Fruit fly (Drosophila melanogaster) whole organism: ENCODE results near the gene Wdr24.
A peak's percentile ranks its signal among the peaks of the same experiment; 100 is the strongest.

Source experiments
- CG8478 ChIP-seq: fragments of >200 bp; optimal IDR thresholded peaks from 2 replicates; lab custom pipeline; 2018; ENCODE audit warnings: inconsistent platforms
- Dll ChIP-seq: fragments of >200 bp; optimal IDR thresholded peaks from 2 replicates; lab custom pipeline; 2017
- EcR ChIP-seq, 2 experiments: fragments of >200 bp; optimal IDR thresholded peaks; 2 replicates each; lab custom pipeline; 2017; ENCODE audit warnings: missing biosample characterization in 2 of 2, missing genetic modification characterization in 2 of 2, missing genetic modification reagents in 2 of 2
- pan ChIP-seq: fragments of >200 bp; optimal IDR thresholded peaks from 2 replicates; lab custom pipeline; 2017
- psq ChIP-seq: fragments of >200 bp; optimal IDR thresholded peaks from 2 replicates; lab custom pipeline; 2017
- usp ChIP-seq: fragments of >200 bp; optimal IDR thresholded peaks from 2 replicates; lab custom pipeline; 2017; ENCODE audit warnings: missing biosample characterization, missing genetic modification characterization, mixed read lengths

The Wdr24 gene

DNA sequence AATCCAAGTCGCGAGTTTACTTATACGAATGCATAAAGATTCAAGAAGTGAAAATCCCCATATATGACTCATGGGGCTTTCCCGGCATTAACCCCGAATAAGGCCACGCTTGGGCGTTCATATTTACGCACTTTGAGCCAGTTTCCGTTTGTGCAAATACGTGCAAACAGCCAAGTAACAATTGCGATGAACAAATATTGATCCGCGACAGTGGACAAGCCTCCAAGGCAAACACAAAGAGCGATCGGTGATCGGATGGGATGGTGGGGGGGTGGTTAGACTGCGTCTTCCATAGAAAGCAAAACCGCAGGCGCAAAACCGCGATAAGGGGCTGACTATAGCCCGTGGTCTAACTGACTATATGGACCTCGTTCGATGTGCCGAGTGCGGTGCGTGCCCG is 12.3 kb upstream of the Wdr24 start:
- TF ChIP-seq CG8478 (lab: Kevin White, UChicago) = no peak
- TF ChIP-seq Dll (lab: Kevin White, UChicago) = no peak

DNA sequence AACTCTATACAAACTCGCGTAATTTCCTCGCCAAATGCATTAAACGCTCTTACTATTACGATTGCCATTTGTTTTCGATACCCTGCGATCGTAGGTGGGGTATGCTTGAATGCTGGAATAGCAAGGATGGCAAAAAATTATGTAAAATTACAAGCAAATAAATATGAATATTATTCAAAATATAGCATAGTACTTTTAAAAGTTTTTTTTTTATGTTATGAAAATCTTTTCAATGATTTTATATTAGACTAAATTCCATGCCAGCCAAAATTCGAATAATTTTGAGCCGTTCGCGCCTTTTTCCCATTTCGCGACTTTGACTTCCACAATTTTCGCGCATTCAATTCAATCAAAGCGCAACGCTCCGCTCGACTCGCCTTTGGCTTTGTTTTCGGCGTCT is 11.3 kb upstream of the Wdr24 start:
- TF ChIP-seq EcR (GFP tag; optimal IDR thresholded peaks at IDR 0.05; lab: Kevin White, UChicago) (no peak), usp (GFP tag; lab: Kevin White, UChicago) (no peak), Dll (lab: Kevin White, UChicago) (no peak)

DNA sequence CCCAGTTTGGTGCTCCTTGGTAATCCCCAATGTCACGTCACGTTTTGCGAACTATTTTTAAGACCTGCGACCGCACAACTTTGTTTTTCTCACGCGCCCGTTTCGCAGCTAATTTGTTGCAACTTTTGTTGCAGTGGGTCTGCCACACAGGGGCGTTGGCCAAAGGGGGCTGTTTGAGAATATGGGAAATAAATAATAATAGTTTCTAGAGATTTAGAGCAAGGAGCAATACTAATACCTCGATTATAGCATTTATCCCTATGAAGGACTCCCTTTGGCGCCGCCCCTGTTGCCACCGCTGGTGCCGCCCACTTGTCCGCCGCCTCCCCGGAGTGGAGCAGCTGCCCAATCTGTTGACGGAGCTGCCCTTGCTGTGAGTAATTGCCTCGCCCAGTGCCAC is 10.4 kb upstream of the Wdr24 start:
- TF ChIP-seq Dll (lab: Kevin White, UChicago) (no peak), usp (GFP tag; lab: Kevin White, UChicago) (no peak), psq (no peak), pan (no peak), EcR (GFP tag; optimal IDR thresholded peaks at IDR 0.05; lab: Kevin White, UChicago) (no peak), CG8478 (lab: Kevin White, UChicago) (no peak)

DNA sequence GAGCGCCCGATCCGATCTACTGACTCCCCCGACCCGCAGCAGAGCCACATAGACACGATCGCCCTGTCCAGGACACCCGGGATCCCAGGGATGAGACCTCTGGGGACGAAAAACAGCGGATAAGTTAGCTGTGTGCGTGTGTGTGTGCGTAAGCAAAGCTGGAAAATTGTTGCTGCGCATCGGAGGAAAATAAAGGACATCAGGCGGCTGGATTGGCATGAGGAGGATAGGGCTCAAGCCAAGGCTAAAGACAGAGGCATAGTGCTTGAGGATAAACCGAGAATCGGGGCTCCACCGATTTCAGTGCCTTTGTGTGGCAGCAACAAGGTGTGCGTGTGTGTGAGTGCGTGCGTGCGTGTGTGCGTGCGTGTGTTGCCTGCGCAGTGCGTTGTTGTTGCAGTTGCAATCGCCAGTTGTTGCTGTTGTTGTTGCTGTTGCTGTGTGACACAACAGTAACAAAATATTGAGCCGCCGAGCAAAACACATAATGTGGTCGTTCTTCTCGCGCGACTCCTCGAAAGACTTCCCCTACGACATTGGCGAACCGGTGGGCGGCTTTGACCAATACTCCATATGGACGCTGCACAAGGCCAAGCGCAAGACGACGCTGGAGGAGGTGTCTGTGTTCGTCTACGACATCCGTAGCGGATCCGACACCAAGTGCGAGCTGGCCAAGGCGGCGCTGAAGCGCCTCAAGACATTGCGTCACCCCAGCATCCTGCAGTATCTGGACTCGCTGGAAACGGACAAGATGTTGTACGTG is 4.6 kb upstream of the Wdr24 start:
- TF ChIP-seq usp (GFP tag; lab: Kevin White, UChicago) = no peak

dm6 chr3R:29748591-29749303 is 3.9 kb upstream of the Wdr24 start, which contains the start of the genes ATPsyngamma and yata:
ATPsyngamma (minus strand) TSS chr3R:29749163.
yata (plus strand) TSS chr3R:29749219.
- TF ChIP-seq pan = no peak
- no peak for TF ChIP-seq Dll (lab: Kevin White, UChicago)
- no peak for TF ChIP-seq psq
- no peak for TF ChIP-seq usp (GFP tag; lab: Kevin White, UChicago)
- TF ChIP-seq CG8478 (lab: Kevin White, UChicago) = no peak
- no peak for TF ChIP-seq EcR (GFP tag; optimal IDR thresholded peaks at IDR 0.05; lab: Kevin White, UChicago)

DNA sequence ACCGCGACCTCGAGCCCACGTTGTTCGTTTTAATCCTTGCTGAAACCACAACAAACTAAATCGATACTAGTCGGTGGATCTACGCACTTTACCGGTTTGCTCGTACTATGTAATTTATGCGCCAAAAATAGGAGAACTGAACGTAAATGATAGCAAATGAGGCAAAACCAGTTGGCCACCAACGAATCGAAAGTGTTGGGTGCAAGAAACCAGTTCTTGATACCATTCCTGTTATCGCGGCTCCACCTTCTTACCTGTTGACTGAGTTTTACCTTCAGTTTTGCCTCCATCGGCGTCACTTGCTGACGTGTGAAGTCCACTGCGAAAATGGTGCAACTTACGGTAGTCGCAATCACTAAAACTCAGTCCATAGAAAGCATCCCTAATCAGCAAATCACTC is 4.8 kb downstream of the Wdr24 start:
- TF ChIP-seq pan (no peak), EcR (GFP tag; optimal IDR thresholded peaks at IDR 0.05; lab: Kevin White, UChicago) (no peak), psq (no peak), CG8478 (lab: Kevin White, UChicago) (no peak), Dll (lab: Kevin White, UChicago) (no peak), usp (GFP tag; lab: Kevin White, UChicago) (no peak)

dm6 chr3R:29737891-29738290 is 7.0 kb downstream of the Wdr24 start, which contains the start of gene Gnpnat:
Gnpnat (plus strand) TSS chr3R:29738275.
- TF ChIP-seq usp (GFP tag; lab: Kevin White, UChicago) = no peak
- TF ChIP-seq psq = no peak
- no peak for TF ChIP-seq Dll (lab: Kevin White, UChicago)
- no peak for TF ChIP-seq CG8478 (lab: Kevin White, UChicago)
- TF ChIP-seq pan = no peak
- no peak for TF ChIP-seq EcR (GFP tag; optimal IDR thresholded peaks at IDR 0.05; lab: Kevin White, UChicago)

DNA sequence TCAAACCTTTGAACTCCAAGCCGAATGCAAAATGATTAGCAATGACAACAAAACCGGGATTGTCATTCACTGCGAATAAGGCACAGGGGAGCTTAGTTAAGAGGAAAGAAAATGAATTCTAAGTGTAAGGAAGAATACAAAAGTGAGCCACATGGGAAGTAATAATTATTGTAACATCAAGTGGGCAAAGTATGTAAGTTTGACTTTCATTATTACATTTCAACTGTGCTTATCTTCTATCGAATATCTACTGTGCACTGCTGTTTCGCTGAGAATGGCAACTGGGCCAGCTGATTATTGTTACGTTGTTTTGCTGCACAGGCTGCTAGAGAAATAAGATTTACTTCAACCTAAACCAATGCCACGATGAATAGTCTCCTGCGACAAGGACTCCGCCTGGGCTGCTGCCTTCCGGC is 8.2 kb downstream of the Wdr24 start, which contains the start of the genes CG7601 and CIA30:
TSS of gene CG7601 (minus strand) at position 68 of the 416 bp plus-strand sequence.
TSS of gene CIA30 (plus strand) at position 288 of the 416 bp plus-strand sequence.
- TF ChIP-seq CG8478 (lab: Kevin White, UChicago) = no peak
- no peak for TF ChIP-seq usp (GFP tag; lab: Kevin White, UChicago)
- no peak for TF ChIP-seq Dll (lab: Kevin White, UChicago)
- no peak for TF ChIP-seq pan
- TF ChIP-seq psq = no peak
- no peak for TF ChIP-seq EcR (GFP tag; optimal IDR thresholded peaks at IDR 0.05; lab: Kevin White, UChicago)

- TF ChIP-seq CG8478 (lab: Kevin White, UChicago) (no peak), Dll (lab: Kevin White, UChicago) (peak; percentile 52)
Observed at dm6 chr3R:29726277-29726676, 18.6 kb downstream of the Wdr24 start.

DNA sequence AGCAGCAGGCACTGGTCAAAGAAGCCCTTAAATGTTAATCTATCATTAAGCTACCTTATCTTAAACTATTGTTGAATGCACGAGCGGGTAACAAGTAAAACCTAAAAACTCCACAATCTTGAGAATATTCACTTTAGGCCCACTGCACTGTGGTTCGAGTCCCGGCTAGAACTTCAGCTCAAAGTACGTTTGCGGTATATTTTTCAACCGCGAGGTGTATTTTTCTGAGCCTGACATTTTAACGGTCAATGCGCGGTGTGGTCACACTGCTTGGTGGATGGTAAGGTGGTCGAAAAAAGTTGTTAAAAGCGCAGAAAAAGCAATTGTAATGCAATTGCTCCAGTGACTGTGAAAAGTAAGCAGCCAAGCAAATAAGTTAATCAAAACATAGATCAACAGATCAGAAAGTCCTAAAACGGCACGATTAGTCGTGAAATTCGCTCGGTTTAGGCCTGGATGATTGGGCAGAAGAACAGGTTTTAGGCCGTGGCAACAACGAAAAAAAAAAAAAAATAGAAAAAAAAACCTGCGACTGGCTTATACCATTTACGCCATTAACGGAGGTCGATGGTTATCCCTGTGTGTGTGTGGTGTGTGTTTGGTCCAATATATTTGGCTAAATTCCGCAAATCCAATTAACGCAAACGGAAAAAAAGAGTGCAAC is 19.2 kb downstream of the Wdr24 start, which contains the start of gene Kul:
TSS of gene Kul (plus strand) at position 254 of the 664 bp plus-strand sequence.
- TF ChIP-seq Dll (lab: Kevin White, UChicago) (no peak), psq (no peak), usp (GFP tag; lab: Kevin White, UChicago) (no peak), pan (no peak), CG8478 (lab: Kevin White, UChicago) (no peak), EcR (GFP tag; optimal IDR thresholded peaks at IDR 0.05; lab: Kevin White, UChicago) (no peak)

DNA sequence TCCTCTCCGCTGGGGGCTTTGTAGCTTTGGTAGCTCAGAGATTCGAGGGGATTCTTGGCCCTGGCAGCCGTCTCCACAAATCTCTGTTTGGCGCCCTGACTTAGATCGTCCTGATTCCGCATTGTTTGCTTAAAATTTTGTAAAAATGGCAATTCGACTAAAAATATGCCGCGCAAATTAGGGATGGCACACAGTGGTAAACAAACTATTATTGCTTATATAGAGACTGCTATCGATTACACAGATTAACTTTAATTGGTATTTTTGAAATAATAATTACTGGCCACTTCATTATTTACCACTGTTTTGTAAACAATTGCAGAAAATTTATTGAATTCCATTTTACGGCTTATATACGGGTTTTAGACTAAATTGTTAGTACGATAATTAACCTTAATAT is 20.1 kb downstream of the Wdr24 start, which contains the start of the genes Naa40 and CG18731:
TSS of gene Naa40 (minus strand) at position 206 of the 400 bp plus-strand sequence.
TSS of gene CG18731 (plus strand) at position 283 of the 400 bp plus-strand sequence.
- TF ChIP-seq psq = no peak
- TF ChIP-seq Dll (lab: Kevin White, UChicago) = no peak
- no peak for TF ChIP-seq usp (GFP tag; lab: Kevin White, UChicago)
- TF ChIP-seq EcR (GFP tag; optimal IDR thresholded peaks at IDR 0.05; lab: Kevin White, UChicago) = no peak
- TF ChIP-seq CG8478 (lab: Kevin White, UChicago) = no peak
- no peak for TF ChIP-seq pan
